Worm (Caenorhabditis elegans) whole organism, late embryonic: ENCODE data around the gene Y110A2AL.5.

Source experiments
- C08G9.2 ChIP-seq: sonication (generic microtip); optimal IDR thresholded peaks from 2 replicates; lab custom pipeline; 2016; ENCODE audit warnings: mild to moderate bottlenecking, missing genetic modification characterization, moderate library complexity, missing compliant biosample characterization
- ceh-30 ChIP-seq: fragments of 150-350 bp; optimal IDR thresholded peaks from 2 replicates; lab custom pipeline; 2014; ENCODE audit warnings: missing biosample characterization, missing genetic modification characterization
- ceh-9 ChIP-seq: sonication (generic microtip); optimal IDR thresholded peaks from 2 replicates; lab custom pipeline; 2016; ENCODE audit warnings: mild to moderate bottlenecking, missing genetic modification characterization, inconsistent platforms, missing compliant biosample characterization
- dve-1 ChIP-seq: sonication (generic microtip); optimal IDR thresholded peaks from 2 replicates; lab custom pipeline; 2017; ENCODE audit warnings: antibody characterized with exemption, mild to moderate bottlenecking, missing genetic modification characterization, missing compliant biosample characterization
- ets-4 ChIP-seq: sonication (generic microtip); optimal IDR thresholded peaks from 2 replicates; lab custom pipeline; 2016; ENCODE audit warnings: missing genetic modification characterization, missing compliant biosample characterization
- eyg-1 ChIP-seq: sonication (generic microtip); optimal IDR thresholded peaks from 2 replicates; lab custom pipeline; 2016; ENCODE audit warnings: missing genotype, missing genetic modification characterization, missing compliant biosample characterization
- lim-6 ChIP-seq: sonication (generic microtip); optimal IDR thresholded peaks from 2 replicates; lab custom pipeline; 2016; ENCODE audit warnings: missing genetic modification characterization, missing compliant biosample characterization
- pag-3 ChIP-seq: sonication (generic microtip); optimal IDR thresholded peaks from 2 replicates; lab custom pipeline; 2016; ENCODE audit warnings: missing compliant biosample characterization, missing genetic modification characterization, borderline replicate concordance
- pat-9 ChIP-seq: fragments of 200-800 bp; sonication (Bioruptor generic); optimal IDR thresholded peaks from 2 replicates; lab custom pipeline; 2018; ENCODE audit warnings: mild to moderate bottlenecking, missing genetic modification characterization, moderate library complexity, missing compliant biosample characterization
- pax-1 ChIP-seq: fragments of 150-350 bp; optimal IDR thresholded peaks from 2 replicates; lab custom pipeline; 2014; ENCODE audit warnings: missing biosample characterization, missing genetic modification characterization
- pqm-1 ChIP-seq: sonication (generic microtip); optimal IDR thresholded peaks from 2 replicates; lab custom pipeline; 2016; ENCODE audit warnings: missing genetic modification characterization, missing compliant biosample characterization
- pros-1 ChIP-seq: fragments of 150-350 bp; optimal IDR thresholded peaks from 2 replicates; lab custom pipeline; 2014; ENCODE audit warnings: missing biosample characterization, missing genetic modification reagents, missing genetic modification characterization
- ztf-16 ChIP-seq: sonication (generic microtip); optimal IDR thresholded peaks from 2 replicates; lab custom pipeline; 2017; ENCODE audit warnings: missing genetic modification characterization, missing compliant biosample characterization

ce11 chrII:2826073-2826472 is 38.3 kb upstream of the Y110A2AL.5 start, which contains the start of gene K12H6.5:
- no peak for TF ChIP-seq ceh-30 (tag; lab: Kevin White, UChicago)
- no peak for TF ChIP-seq pax-1 (tag; lab: Kevin White, UChicago)
- no peak for TF ChIP-seq ets-4 (tag; lab: Kevin White, UChicago)
- no peak for TF ChIP-seq dve-1 (tag; lab: Kevin White, UChicago)
- no peak for TF ChIP-seq ztf-16 (tag; lab: Kevin White, UChicago)
- TF ChIP-seq eyg-1 (tag; lab: Kevin White, UChicago): no peak
- no peak for TF ChIP-seq ceh-9 (tag; lab: Kevin White, UChicago)
- TF ChIP-seq pros-1: no peak
- TF ChIP-seq pag-3 (tag; lab: Kevin White, UChicago): no peak
- no peak for TF ChIP-seq pat-9
- no peak for TF ChIP-seq lim-6
- no peak for TF ChIP-seq C08G9.2
- TF ChIP-seq pqm-1 (tag; lab: Kevin White, UChicago): no peak
